Worm (Caenorhabditis elegans): ENCODE results near the gene C47E8.1.

DNA sequence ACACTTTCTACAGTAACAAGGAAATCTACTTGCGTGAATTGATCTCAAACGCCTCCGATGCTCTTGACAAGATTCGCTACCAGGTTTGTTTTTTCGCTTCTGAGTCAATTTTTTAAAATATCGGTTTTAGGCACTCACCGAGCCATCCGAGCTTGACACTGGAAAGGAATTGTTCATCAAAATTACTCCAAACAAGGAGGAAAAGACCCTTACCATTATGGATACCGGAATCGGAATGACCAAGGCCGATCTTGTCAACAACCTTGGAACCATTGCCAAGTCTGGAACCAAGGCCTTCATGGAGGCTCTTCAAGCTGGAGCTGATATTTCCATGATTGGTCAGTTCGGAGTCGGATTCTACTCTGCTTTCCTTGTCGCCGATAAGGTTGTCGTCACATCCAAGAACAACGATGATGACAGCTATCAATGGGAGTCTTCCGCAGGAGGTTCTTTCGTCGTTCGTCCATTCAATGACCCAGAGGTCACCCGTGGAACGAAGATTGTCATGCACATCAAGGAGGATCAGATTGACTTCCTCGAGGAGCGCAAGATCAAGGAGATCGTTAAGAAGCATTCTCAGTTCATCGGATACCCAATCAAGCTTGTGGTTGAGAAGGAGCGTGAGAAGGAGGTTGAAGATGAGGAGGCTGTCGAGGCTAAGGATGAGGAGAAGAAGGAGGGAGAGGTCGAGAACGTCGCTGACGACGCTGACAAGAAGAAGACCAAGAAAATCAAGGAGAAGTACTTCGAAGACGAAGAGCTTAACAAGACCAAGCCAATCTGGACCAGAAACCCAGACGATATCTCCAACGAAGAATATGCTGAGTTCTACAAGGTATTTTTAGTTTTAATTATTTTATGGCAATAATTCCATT is 20.6 kb downstream of the C47E8.1 start:
- TF ChIP-seq Y55F3AM.14 (GFP tag; optimal IDR thresholded peaks at IDR 0.05): no peak
- no peak for TF ChIP-seq elt-1 (tag; optimal IDR thresholded peaks at IDR 0.05)
- TF ChIP-seq sma-9 (GFP tag; optimal IDR thresholded peaks at IDR 0.05): no peak
- no peak for TF ChIP-seq sma-9 (tag; optimal IDR thresholded peaks at IDR 0.05)
- TF ChIP-seq nhr-129 (tag; optimal IDR thresholded peaks at IDR 0.05): peak; percentile 32
